Fruit fly (Drosophila melanogaster) whole organism, embryonic: ENCODE data around the gene Coq5.
A peak's percentile ranks its signal among the peaks of the same experiment; 100 is the strongest.

Experiments
- Abd-B ChIP-seq: fragments of 200-800 bp; sonication (Bioruptor generic); optimal IDR thresholded peaks from 2 replicates; lab custom pipeline; 2018; ENCODE audit warnings: missing biosample characterization, mild to moderate bottlenecking, missing genetic modification characterization, moderate library complexity
- Atf-2 ChIP-seq: fragments of 200-800 bp; sonication (Bioruptor generic); optimal IDR thresholded peaks from 2 replicates; lab custom pipeline; 2016; ENCODE audit warnings: missing biosample characterization, missing genetic modification characterization
- Bteb2 ChIP-seq: fragments of 200-800 bp; sonication (Bioruptor generic); optimal IDR thresholded peaks from 2 replicates; lab custom pipeline; 2016; ENCODE audit warnings: missing biosample characterization, missing genetic modification characterization
- CG10267 ChIP-seq: fragments of 200-800 bp; sonication (Bioruptor generic); optimal IDR thresholded peaks from 2 replicates; lab custom pipeline; 2018; ENCODE audit warnings: missing biosample characterization, mild to moderate bottlenecking, missing genetic modification characterization, moderate library complexity
- CG12104 ChIP-seq: fragments of 200-800 bp; sonication (Bioruptor generic); optimal IDR thresholded peaks from 3 replicates; lab custom pipeline; 2016; ENCODE audit warnings: missing biosample characterization, missing genetic modification characterization
- CG1602 ChIP-seq: fragments of 200-800 bp; sonication (Bioruptor generic); optimal IDR thresholded peaks from 3 replicates; lab custom pipeline; 2016; ENCODE audit warnings: missing biosample characterization, missing genetic modification characterization
- CG17361 ChIP-seq: fragments of 200-800 bp; sonication (Bioruptor generic); IDR thresholded peaks from 3 replicates; pipeline ENCODE4 v1.3.6; 2022; ENCODE audit warnings: missing biosample characterization, missing genetic modification characterization
- CG2120 ChIP-seq: fragments of 200-800 bp; sonication (Bioruptor generic); optimal IDR thresholded peaks from 3 replicates; lab custom pipeline; 2016; ENCODE audit warnings: missing biosample characterization, missing genetic modification characterization
- CG2712 ChIP-seq: fragments of 200-800 bp; optimal IDR thresholded peaks from 3 replicates; lab custom pipeline; 2019; ENCODE audit warnings: missing biosample characterization, mild to moderate bottlenecking, missing genetic modification characterization, moderate library complexity
- CG4617 ChIP-seq: fragments of 200-800 bp; sonication (Bioruptor generic); optimal IDR thresholded peaks from 3 replicates; lab custom pipeline; 2016; ENCODE audit warnings: missing biosample characterization, missing genetic modification characterization, borderline replicate concordance
- CG4730 ChIP-seq: fragments of 200-800 bp; sonication (Bioruptor generic); IDR thresholded peaks from 2 replicates; pipeline ENCODE4 v1.3.6; 2022; ENCODE audit warnings: missing biosample characterization, missing genetic modification characterization
- CG6175 ChIP-seq: fragments of 200-800 bp; sonication (Bioruptor generic); IDR thresholded peaks from 3 replicates; pipeline ENCODE4 v1.3.6; 2022; ENCODE audit warnings: missing biosample characterization, missing genetic modification characterization
- CG6765 ChIP-seq: fragments of 200-800 bp; sonication (Bioruptor generic); optimal IDR thresholded peaks from 3 replicates; lab custom pipeline; 2017; ENCODE audit warnings: missing biosample characterization, mild to moderate bottlenecking, missing genetic modification characterization
- CG7928 ChIP-seq: fragments of 200-800 bp; sonication (Bioruptor generic); optimal IDR thresholded peaks from 2 replicates; lab custom pipeline; 2017; ENCODE audit warnings: missing biosample characterization, mild to moderate bottlenecking, missing genetic modification characterization
- CG8290 ChIP-seq, 3 experiments: fragments of 200-800 bp; sonication (Bioruptor generic); optimal IDR thresholded peaks; 2 replicates each; lab custom pipeline; 2016 to 2019; ENCODE audit warnings: missing biosample characterization in 3 of 3, missing genetic modification characterization in 3 of 3, mild to moderate bottlenecking in 2 of 3, moderate library complexity in 1 of 3
- CG8359 ChIP-seq: fragments of 200-800 bp; sonication (Bioruptor generic); optimal IDR thresholded peaks from 2 replicates; lab custom pipeline; 2017; ENCODE audit warnings: missing biosample characterization, mild to moderate bottlenecking, missing genetic modification characterization, borderline replicate concordance
- CG8388 ChIP-seq: fragments of 200-800 bp; sonication (Bioruptor generic); optimal IDR thresholded peaks from 2 replicates; lab custom pipeline; 2019; ENCODE audit warnings: missing biosample characterization, mild to moderate bottlenecking, missing genetic modification characterization, moderate library complexity
- CG9932 ChIP-seq: fragments of 200-800 bp; sonication (Bioruptor generic); IDR thresholded peaks from 2 replicates; pipeline ENCODE4 v1.3.6; 2022; ENCODE audit warnings: missing biosample characterization, missing genetic modification characterization
- Dbx ChIP-seq: fragments of 200-800 bp; sonication (Bioruptor generic); IDR thresholded peaks from 3 replicates; pipeline ENCODE4 v1.3.6; 2022; ENCODE audit warnings: missing biosample characterization, missing genetic modification characterization
- Dll ChIP-seq: fragments of 200-800 bp; sonication (Bioruptor generic); IDR thresholded peaks from 4 replicates; pipeline ENCODE4 v1.3.6; 2022; ENCODE audit warnings: missing biosample characterization, missing genetic modification characterization; ENCODE audit not compliant: partially characterized antibody
- Ets65A ChIP-seq: fragments of 200-800 bp; sonication (Bioruptor generic); peaks from one replicate; lab custom pipeline; 2016; ENCODE audit warnings: missing biosample characterization, missing genetic modification characterization
- Hr51 ChIP-seq, 2 experiments: fragments of 200-800 bp; sonication (Bioruptor generic); optimal IDR thresholded peaks; 2 replicates in 1 of 2; 3 replicates in 1 of 2; lab custom pipeline; 2016 to 2018; ENCODE audit warnings: missing biosample characterization in 2 of 2, missing genetic modification characterization in 2 of 2, mild to moderate bottlenecking in 1 of 2, moderate library complexity in 1 of 2
- Hsf ChIP-seq: fragments of 200-800 bp; sonication (Bioruptor generic); optimal IDR thresholded peaks from 3 replicates; lab custom pipeline; 2016; ENCODE audit warnings: missing biosample characterization, missing genetic modification characterization
- Lhr ChIP-seq: fragments of 200-800 bp; sonication (Bioruptor generic); optimal IDR thresholded peaks from 3 replicates; lab custom pipeline; 2017; ENCODE audit warnings: mild to moderate bottlenecking, missing biosample characterization, missing genetic modification reagents, missing genetic modification characterization
- NfI ChIP-seq: fragments of 200-800 bp; sonication (Bioruptor generic); optimal IDR thresholded peaks from 3 replicates; lab custom pipeline; 2018; ENCODE audit warnings: missing biosample characterization, mild to moderate bottlenecking, missing genetic modification characterization, moderate library complexity
- Spps ChIP-seq: fragments of 200-800 bp; sonication (Bioruptor generic); optimal IDR thresholded peaks from 2 replicates; lab custom pipeline; 2018; ENCODE audit warnings: missing biosample characterization, mild to moderate bottlenecking, missing genetic modification characterization
- bigmax ChIP-seq: fragments of 200-800 bp; sonication (Bioruptor generic); optimal IDR thresholded peaks from 2 replicates; lab custom pipeline; 2018; ENCODE audit warnings: missing biosample characterization, mild to moderate bottlenecking, missing genetic modification characterization
- dati ChIP-seq: fragments of 200-800 bp; sonication (Bioruptor generic); IDR thresholded peaks from 2 replicates; pipeline ENCODE4 v1.3.6; 2022; ENCODE audit warnings: missing biosample characterization, missing genetic modification characterization
- exex ChIP-seq: fragments of 200-800 bp; sonication (Bioruptor generic); optimal IDR thresholded peaks from 4 replicates; lab custom pipeline; 2018; ENCODE audit warnings: missing biosample characterization, mild to moderate bottlenecking, missing genetic modification characterization, moderate library complexity
- fu2 ChIP-seq: fragments of 200-800 bp; sonication (Bioruptor generic); optimal IDR thresholded peaks from 2 replicates; lab custom pipeline; 2016; ENCODE audit warnings: missing biosample characterization, missing genetic modification characterization
- grn ChIP-seq: fragments of 200-800 bp; sonication (Bioruptor generic); optimal IDR thresholded peaks from 3 replicates; lab custom pipeline; 2017; ENCODE audit warnings: missing biosample characterization, missing genetic modification characterization
- hb ChIP-seq: fragments of 200-800 bp; sonication (Bioruptor generic); IDR thresholded peaks from 3 replicates; pipeline ENCODE4 v1.3.6; 2022; ENCODE audit warnings: missing biosample characterization, missing genetic modification characterization; ENCODE audit not compliant: partially characterized antibody
- inv ChIP-seq: fragments of 200-800 bp; sonication (Bioruptor generic); IDR thresholded peaks from 2 replicates; pipeline ENCODE4 v1.3.6; 2022; ENCODE audit warnings: missing biosample characterization, missing genetic modification characterization; ENCODE audit not compliant: partially characterized antibody
- kay ChIP-seq: fragments of 200-800 bp; sonication (Bioruptor generic); optimal IDR thresholded peaks from 2 replicates; lab custom pipeline; 2016; ENCODE audit warnings: missing biosample characterization, missing genetic modification characterization
- lab ChIP-seq: fragments of 200-800 bp; sonication (Bioruptor generic); optimal IDR thresholded peaks from 3 replicates; lab custom pipeline; 2017; ENCODE audit warnings: missing biosample characterization, missing genetic modification characterization, mild to moderate bottlenecking, moderate library complexity, missing genetic modification reagents
- lola ChIP-seq, 3 experiments: fragments of >200 bp in 2 of 3; fragments of 200-800 bp in 1 of 3; sonication (Bioruptor generic) in 1 of 3; optimal IDR thresholded peaks; 2 replicates each; lab custom pipeline; 2017 to 2019; ENCODE audit warnings: missing biosample characterization in 3 of 3, missing genetic modification characterization in 3 of 3, mild to moderate bottlenecking in 1 of 3, moderate library complexity in 1 of 3
- nerfin-2 ChIP-seq: fragments of 200-800 bp; sonication (Bioruptor generic); IDR thresholded peaks from 2 replicates; pipeline ENCODE4 v1.3.6; 2022; ENCODE audit warnings: missing biosample characterization, missing genetic modification characterization; ENCODE audit not compliant: partially characterized antibody
- onecut ChIP-seq: fragments of 200-800 bp; sonication (Bioruptor generic); IDR thresholded peaks from 2 replicates; pipeline ENCODE4 v1.3.6; 2022; ENCODE audit warnings: missing biosample characterization, missing genetic modification characterization
- otp ChIP-seq: fragments of 200-800 bp; sonication (Bioruptor generic); IDR thresholded peaks from 3 replicates; pipeline ENCODE4, ENCODE4 v1.3.6; 2022; ENCODE audit warnings: missing biosample characterization, missing genetic modification characterization
- pan ChIP-seq, 4 experiments: fragments of >200 bp in 3 of 4; fragments of 200-800 bp in 1 of 4; sonication (Bioruptor generic) in 1 of 4; optimal IDR thresholded peaks in 3 of 4; IDR thresholded peaks in 1 of 4; 2 replicates each; pipeline versions ENCODE4 v1.3.6 to Lab custom; 2017 to 2022; ENCODE audit warnings: missing biosample characterization in 2 of 4, missing genetic modification characterization in 2 of 4, mixed read lengths in 1 of 4
- pzg ChIP-seq: fragments of 200-800 bp; sonication (Bioruptor generic); optimal IDR thresholded peaks from 3 replicates; lab custom pipeline; 2018; ENCODE audit warnings: missing biosample characterization, mild to moderate bottlenecking, missing genetic modification characterization, moderate library complexity
- sim ChIP-seq: fragments of 200-800 bp; sonication (Bioruptor generic); IDR thresholded peaks from 2 replicates; pipeline ENCODE4 v1.3.6; 2022; ENCODE audit warnings: missing biosample characterization, missing genetic modification characterization
- slp2 ChIP-seq: fragments of 200-800 bp; sonication (Bioruptor generic); optimal IDR thresholded peaks from 2 replicates; lab custom pipeline; 2016; ENCODE audit warnings: missing biosample characterization, missing genetic modification characterization
- usp ChIP-seq: fragments of >200 bp; optimal IDR thresholded peaks from 2 replicates; lab custom pipeline; 2017; ENCODE audit warnings: missing biosample characterization, missing genetic modification characterization
- vvl ChIP-seq: fragments of 200-800 bp; sonication (Bioruptor generic); IDR thresholded peaks from 2 replicates; pipeline ENCODE4 v1.3.6; 2022; ENCODE audit warnings: missing biosample characterization, missing genetic modification characterization
- wdn ChIP-seq: fragments of 200-800 bp; sonication (Bioruptor generic); IDR thresholded peaks from 2 replicates; pipeline ENCODE4 v1.3.6; 2022; ENCODE audit warnings: missing biosample characterization, missing genetic modification characterization

Coq5 gene

dm6 chrX:13233811-13234737 lies 39.7 kb upstream of the Coq5 start (continued):
- TF ChIP-seq Hsf (peak; percentile 84), CG4617 (peak; percentile 9), CG12104 (peak; percentile 66), sim (peak; percentile 78; the same call in 1 of the 2 replicates), CG8388 (peak; percentile 80), grn (GFP tag; lab: Kevin White, UChicago) (peak; percentile 0), CG2120 (GFP tag; lab: Kevin White, UChicago) (peak; percentile 74), nerfin-2 (GFP tag; lab: Robert Waterston, UW) (no peak), bigmax (no peak), Ets65A (GFP tag; lab: Kevin White, UChicago) (peak; percentile 98), Dbx (GFP tag; lab: Robert Waterston, UW) (peak; percentile 79), CG7928 (GFP tag; lab: Kevin White, UChicago) (no peak), dati (GFP tag; lab: Robert Waterston, UW) (no peak), Spps (tag; lab: Kevin White, UChicago) (peak; percentile 65), CG2712 (peak; percentile 94), Bteb2 (GFP tag; lab: Kevin White, UChicago) (peak; percentile 74), Hr51 (GFP tag; optimal IDR thresholded peaks at IDR 0.05; lab: Kevin White, UChicago) (peak; percentile 62 to 80), lab (GFP tag; lab: Kevin White, UChicago) (peak; percentile 76), kay (peak; percentile 60), CG4730 (GFP tag; lab: Robert Waterston, UW) (peak; percentile 81), Atf-2 (GFP tag; lab: Kevin White, UChicago) (peak; percentile 87), NfI (GFP tag; lab: Kevin White, UChicago) (peak; percentile 54), otp (GFP tag; lab: Robert Waterston, UW) (peak; percentile 91), exex (tag; lab: Kevin White, UChicago) (no peak), Lhr (GFP tag; lab: Kevin White, UChicago) (peak; percentile 52), CG10267 (tag; lab: Kevin White, UChicago) (peak; percentile 87), CG6765 (GFP tag; lab: Kevin White, UChicago) (no peak), vvl (GFP tag; lab: Robert Waterston, UW) (peak; percentile 95), slp2 (peak; percentile 65), pan (optimal IDR thresholded peaks at IDR 0.05; lab: Kevin White, UChicago) (no peak), pan (GFP tag; optimal IDR thresholded peaks at IDR 0.05 in 1 of 2, IDR thresholded peaks at IDR 0.05 in 1 of 2) (peak in 1 of 2 experiments; percentile 78), lola (GFP tag; optimal IDR thresholded peaks at IDR 0.05; lab: Kevin White, UChicago) (peak in 1 of 3 experiments; percentile 95), wdn (GFP tag; lab: Robert Waterston, UW) (peak; percentile 32), CG6175 (GFP tag; lab: Robert Waterston, UW) (peak; percentile 74; the same call in 1 of the 3 replicates), CG8290 (GFP tag; optimal IDR thresholded peaks at IDR 0.05; lab: Kevin White, UChicago) (peak; percentile 76), CG8290 (tag; optimal IDR thresholded peaks at IDR 0.05; lab: Kevin White, UChicago) (peak; percentile 14 to 34), inv (GFP tag; lab: Robert Waterston, UW) (no peak), hb (no peak), Dll (GFP tag; lab: Robert Waterston, UW) (no peak), CG8359 (peak; percentile 82), CG17361 (GFP tag; lab: Robert Waterston, UW) (peak; percentile 89), CG1602 (GFP tag; lab: Kevin White, UChicago) (peak; percentile 81), pzg (GFP tag; lab: Kevin White, UChicago) (no peak), fu2 (peak; percentile 46), usp (no peak), onecut (GFP tag; lab: Robert Waterston, UW) (peak; percentile 85), CG9932 (GFP tag; lab: Robert Waterston, UW) (peak; percentile 61), Abd-B (GFP tag; lab: Kevin White, UChicago) (peak; percentile 69)
